Fruit fly (Drosophila melanogaster) whole organism, pupa: ENCODE results near the gene CG33172.

Experiments
- CG10348 ChIP-seq: fragments of 200-800 bp; sonication (Bioruptor generic); IDR thresholded peaks from 2 replicates; pipeline ENCODE4 v1.3.6; 2022; ENCODE audit warnings: missing biosample characterization, missing genetic modification characterization
- CG12605 ChIP-seq: fragments of 200-800 bp; sonication (Bioruptor generic); IDR thresholded peaks from 2 replicates; pipeline ENCODE4 v1.3.6; 2022; ENCODE audit warnings: missing biosample characterization, missing genetic modification characterization
- CG13204 ChIP-seq: fragments of 200-800 bp; sonication (Bioruptor generic); optimal IDR thresholded peaks from 2 replicates; lab custom pipeline; 2018; ENCODE audit warnings: missing biosample characterization, mild to moderate bottlenecking, missing genetic modification characterization, moderate library complexity
- CG14655 ChIP-seq: fragments of 200-800 bp; sonication (Bioruptor generic); optimal IDR thresholded peaks from 3 replicates; lab custom pipeline; 2017; ENCODE audit warnings: mild to moderate bottlenecking, missing biosample characterization, missing genetic modification reagents, missing genetic modification characterization
- CG15710 ChIP-seq: fragments of 200-800 bp; sonication (Bioruptor generic); optimal IDR thresholded peaks from 2 replicates; lab custom pipeline; 2018; ENCODE audit warnings: missing biosample characterization, mild to moderate bottlenecking, missing genetic modification characterization, moderate library complexity
- CG17806 ChIP-seq: fragments of 200-800 bp; sonication (Bioruptor generic); optimal IDR thresholded peaks from 2 replicates; lab custom pipeline; 2018; ENCODE audit warnings: missing biosample characterization, mild to moderate bottlenecking, missing genetic modification characterization, moderate library complexity
- CG32121 ChIP-seq: fragments of 200-800 bp; sonication (Bioruptor generic); IDR thresholded peaks from 2 replicates; pipeline ENCODE4 v1.3.6; 2022; ENCODE audit warnings: missing biosample characterization, missing genetic modification characterization
- CG34367 ChIP-seq: fragments of 200-800 bp; sonication (Bioruptor generic); optimal IDR thresholded peaks from 2 replicates; lab custom pipeline; 2018; ENCODE audit warnings: missing biosample characterization, mild to moderate bottlenecking, missing genetic modification characterization
- CG4496 ChIP-seq: fragments of 200-800 bp; sonication (Bioruptor generic); IDR thresholded peaks from 3 replicates; pipeline ENCODE4 v1.3.6; 2022; ENCODE audit warnings: missing biosample characterization, missing genetic modification characterization
- CG8159 ChIP-seq: fragments of 200-800 bp; sonication (Bioruptor generic); optimal IDR thresholded peaks from 3 replicates; lab custom pipeline; 2018; ENCODE audit warnings: missing biosample characterization, mild to moderate bottlenecking, missing genetic modification characterization, moderate library complexity
- CG8301 ChIP-seq: fragments of 200-800 bp; sonication (Bioruptor generic); optimal IDR thresholded peaks from 2 replicates; lab custom pipeline; 2018; ENCODE audit warnings: missing biosample characterization, mild to moderate bottlenecking, missing genetic modification characterization
- CG9948 ChIP-seq: fragments of 200-800 bp; sonication (Bioruptor generic); optimal IDR thresholded peaks from 2 replicates; lab custom pipeline; 2018; ENCODE audit warnings: missing biosample characterization, mild to moderate bottlenecking, missing genetic modification characterization, moderate library complexity
- D1 ChIP-seq: fragments of 200-800 bp; sonication (Bioruptor generic); optimal IDR thresholded peaks from 2 replicates; lab custom pipeline; 2018; ENCODE audit warnings: missing biosample characterization, mild to moderate bottlenecking, missing genetic modification characterization, moderate library complexity
- EcR ChIP-seq: fragments of 200-800 bp; sonication (Bioruptor generic); optimal IDR thresholded peaks from 3 replicates; lab custom pipeline; 2019; ENCODE audit warnings: missing biosample characterization, missing genetic modification characterization, mild to moderate bottlenecking, moderate library complexity, missing genetic modification reagents
- Ets98B ChIP-seq: fragments of 200-800 bp; sonication (Bioruptor generic); IDR thresholded peaks from 2 replicates; pipeline ENCODE4 v1.3.6; 2022; ENCODE audit warnings: missing biosample characterization, missing genetic modification characterization
- Pif1A ChIP-seq: fragments of 200-800 bp; sonication (Bioruptor generic); optimal IDR thresholded peaks from 3 replicates; lab custom pipeline; 2016; ENCODE audit warnings: missing biosample characterization, missing genetic modification characterization
- Pif1B ChIP-seq: fragments of 200-800 bp; sonication (Bioruptor generic); optimal IDR thresholded peaks from 3 replicates; lab custom pipeline; 2016; ENCODE audit warnings: missing biosample characterization, missing genetic modification characterization
- Snoo ChIP-seq: fragments of 200-800 bp; sonication (Bioruptor generic); optimal IDR thresholded peaks from 3 replicates; lab custom pipeline; 2017; ENCODE audit warnings: missing biosample characterization, mild to moderate bottlenecking, missing genetic modification characterization, inconsistent platforms
- fd96Ca ChIP-seq: fragments of 200-800 bp; sonication (Bioruptor generic); IDR thresholded peaks from 3 replicates; pipeline ENCODE4 v1.3.6; 2022; ENCODE audit warnings: missing biosample characterization, missing genetic modification characterization
- gl ChIP-seq: fragments of 200-800 bp; sonication (Bioruptor generic); optimal IDR thresholded peaks from 2 replicates; lab custom pipeline; 2018; ENCODE audit warnings: missing biosample characterization, mild to moderate bottlenecking, missing genetic modification characterization
- rn ChIP-seq: fragments of 200-800 bp; sonication (Bioruptor generic); IDR thresholded peaks from 2 replicates; pipeline ENCODE4 v1.3.6; 2022; ENCODE audit warnings: missing biosample characterization, missing genetic modification characterization

CG33172 gene

dm6 chrX:15766395-15766866 is 3.0 kb upstream of the CG33172 start, which contains the start of gene CG8952:
CG8952 (minus strand) TSS chrX:15766445.
- no peak for TF ChIP-seq CG4496
- no peak for TF ChIP-seq EcR (GFP tag; lab: Kevin White, UChicago)
- TF ChIP-seq Pif1A (GFP tag; lab: Kevin White, UChicago) = no peak
- no peak for TF ChIP-seq CG9948
- TF ChIP-seq fd96Ca (GFP tag; lab: Robert Waterston, UW) = no peak
- no peak for TF ChIP-seq CG10348 (GFP tag; lab: Robert Waterston, UW)

dm6 chrX:15772663-15773062 is 3.2 kb downstream of the CG33172 start, which contains the start of gene CG43672:
CG43672 (plus strand) TSS chrX:15772963.
- TF ChIP-seq CG14655 (GFP tag; lab: Kevin White, UChicago) = no peak
- no peak for TF ChIP-seq rn
- TF ChIP-seq fd96Ca (GFP tag; lab: Robert Waterston, UW) = no peak
- TF ChIP-seq Snoo (tag; lab: Kevin White, UChicago) = no peak
- TF ChIP-seq Pif1B (GFP tag; lab: Kevin White, UChicago) = no peak
- TF ChIP-seq CG9948 = no peak
- TF ChIP-seq CG12605 (GFP tag; lab: Robert Waterston, UW) = no peak
- no peak for TF ChIP-seq Pif1A (GFP tag; lab: Kevin White, UChicago)
- no peak for TF ChIP-seq D1 (tag; lab: Kevin White, UChicago)
- no peak for TF ChIP-seq CG32121 (GFP tag; lab: Robert Waterston, UW)
- TF ChIP-seq EcR (GFP tag; lab: Kevin White, UChicago) = no peak
- no peak for TF ChIP-seq CG10348 (GFP tag; lab: Robert Waterston, UW)
- no peak for TF ChIP-seq CG13204 (GFP tag; lab: Kevin White, UChicago)
- TF ChIP-seq Ets98B (GFP tag; lab: Robert Waterston, UW) = no peak
- no peak for TF ChIP-seq CG17806 (tag; lab: Kevin White, UChicago)
- no peak for TF ChIP-seq CG8301 (tag; lab: Kevin White, UChicago)
- TF ChIP-seq gl = no peak
- no peak for TF ChIP-seq CG34367 (tag; lab: Kevin White, UChicago)
- TF ChIP-seq CG8159 = no peak
- TF ChIP-seq, all 21 proteins: peak for 0

DNA sequence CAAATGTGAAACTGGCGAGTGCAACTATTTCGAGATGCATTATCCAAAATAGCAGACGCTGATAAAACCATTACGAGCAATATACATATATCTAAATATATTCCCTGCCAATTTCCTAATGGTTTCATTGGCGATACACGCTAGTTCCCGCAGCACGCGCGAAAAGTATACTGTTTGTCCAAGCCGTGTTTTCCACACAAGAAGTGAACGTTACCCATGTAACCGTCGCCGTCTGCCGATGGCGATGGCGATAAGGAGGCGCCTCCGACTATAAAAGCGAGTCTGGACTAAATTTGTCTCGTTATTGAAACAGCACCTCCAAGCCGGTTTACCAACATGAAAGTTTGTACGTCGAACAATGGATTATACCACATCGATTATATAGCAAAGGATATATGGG is 9.4 kb downstream of the CG33172 start, which contains the start of gene CG43673:
Gene CG43673 (plus strand): TSS at position 301 of the 400 bp plus-strand sequence.
- TF ChIP-seq CG15710 (tag; lab: Kevin White, UChicago) = no peak
- TF ChIP-seq Ets98B (GFP tag; lab: Robert Waterston, UW) = no peak

- TF ChIP-seq Ets98B (GFP tag; lab: Robert Waterston, UW) (no peak), Pif1A (GFP tag; lab: Kevin White, UChicago) (no peak), CG8301 (tag; lab: Kevin White, UChicago) (no peak)
- TF ChIP-seq, all 21 proteins: peak for 0
These were observed 14.1 kb downstream of the CG33172 start, which contains the start of gene Efhc1.1 for dm6 chrX:15783610-15784009. Efhc1.1 (minus strand) TSS chrX:15783710.

dm6 chrX:15785429-15786239 is 16.2 kb downstream of the CG33172 start, which contains the start of the genes Paf-AHalpha and mRpS30:
Paf-AHalpha (minus strand) TSS chrX:15785583.
mRpS30 (plus strand) TSS chrX:15786047.
- no peak for TF ChIP-seq CG12605 (GFP tag; lab: Robert Waterston, UW)
- no peak for TF ChIP-seq rn
- TF ChIP-seq Snoo (tag; lab: Kevin White, UChicago) = no peak
- no peak for TF ChIP-seq CG15710 (tag; lab: Kevin White, UChicago)
- TF ChIP-seq Ets98B (GFP tag; lab: Robert Waterston, UW) = no peak
- TF ChIP-seq CG8301 (tag; lab: Kevin White, UChicago) = no peak
- TF ChIP-seq EcR (GFP tag; lab: Kevin White, UChicago) = no peak
- TF ChIP-seq D1 (tag; lab: Kevin White, UChicago) = no peak
- no peak for TF ChIP-seq CG34367 (tag; lab: Kevin White, UChicago)
- TF ChIP-seq Pif1B (GFP tag; lab: Kevin White, UChicago) = no peak
- no peak for TF ChIP-seq CG14655 (GFP tag; lab: Kevin White, UChicago)
- no peak for TF ChIP-seq CG9948
- no peak for TF ChIP-seq CG10348 (GFP tag; lab: Robert Waterston, UW)
- no peak for TF ChIP-seq CG13204 (GFP tag; lab: Kevin White, UChicago)
- TF ChIP-seq fd96Ca (GFP tag; lab: Robert Waterston, UW) = no peak
- TF ChIP-seq gl = no peak
- TF ChIP-seq Pif1A (GFP tag; lab: Kevin White, UChicago) = no peak
- TF ChIP-seq, all 21 proteins: peak for 0

DNA sequence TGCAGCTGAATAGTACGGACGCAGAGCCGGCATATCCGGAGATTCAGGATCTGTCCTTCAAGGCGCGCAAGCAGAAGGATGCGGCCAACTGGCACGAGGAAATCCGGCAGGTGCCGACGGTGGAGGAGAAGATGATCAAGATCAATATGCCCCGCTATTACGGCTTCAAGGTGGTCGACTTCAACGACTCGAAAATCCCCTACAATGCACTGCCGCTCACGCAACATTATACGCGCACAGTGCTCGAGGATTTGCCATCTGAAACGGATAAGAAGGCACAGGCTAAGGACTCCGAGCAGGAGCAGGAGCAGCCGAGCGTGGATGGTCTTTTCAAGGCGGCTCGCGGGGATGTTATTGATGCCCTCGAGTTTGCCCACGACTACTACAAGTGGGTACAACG is 16.8 kb downstream of the CG33172 start:
- no peak for TF ChIP-seq rn
- TF ChIP-seq Ets98B (GFP tag; lab: Robert Waterston, UW) = no peak
- TF ChIP-seq CG10348 (GFP tag; lab: Robert Waterston, UW) = no peak
- TF ChIP-seq CG17806 (tag; lab: Kevin White, UChicago) = no peak
- TF ChIP-seq Snoo (tag; lab: Kevin White, UChicago) = no peak
- TF ChIP-seq, all 21 proteins: peak for 0
